Fruit fly (Drosophila melanogaster) whole organism, embryonic: ENCODE measurements around the gene rdog.
A peak's percentile ranks its signal among the peaks of the same experiment; 100 is the strongest.

Experiments
- BtbVII ChIP-seq: fragments of 200-800 bp; sonication (Bioruptor generic); optimal IDR thresholded peaks from 3 replicates; lab custom pipeline; 2017; ENCODE audit warnings: missing biosample characterization, mild to moderate bottlenecking, missing genetic modification characterization
- CG10267 ChIP-seq: fragments of 200-800 bp; sonication (Bioruptor generic); optimal IDR thresholded peaks from 2 replicates; lab custom pipeline; 2018; ENCODE audit warnings: missing biosample characterization, mild to moderate bottlenecking, missing genetic modification characterization, moderate library complexity
- CG10274 ChIP-seq: fragments of 200-800 bp; sonication (Bioruptor generic); optimal IDR thresholded peaks from 3 replicates; lab custom pipeline; 2017; ENCODE audit warnings: missing biosample characterization, mild to moderate bottlenecking, missing genetic modification characterization
- CG10543 ChIP-seq: fragments of 200-800 bp; sonication (Bioruptor generic); optimal IDR thresholded peaks from 3 replicates; lab custom pipeline; 2017; ENCODE audit warnings: missing biosample characterization, mild to moderate bottlenecking, missing genetic modification characterization, moderate library complexity
- CG10979 ChIP-seq: fragments of 200-800 bp; sonication (Bioruptor generic); optimal IDR thresholded peaks from 2 replicates; lab custom pipeline; 2018; ENCODE audit warnings: missing biosample characterization, mild to moderate bottlenecking, missing genetic modification characterization, moderate library complexity
- CG11398 ChIP-seq: fragments of 200-800 bp; sonication (Bioruptor generic); optimal IDR thresholded peaks from 2 replicates; lab custom pipeline; 2016; ENCODE audit warnings: missing biosample characterization, missing genetic modification characterization
- CG11456 ChIP-seq: fragments of 200-800 bp; sonication (Bioruptor generic); IDR thresholded peaks from 3 replicates; pipeline ENCODE4 v1.3.6; 2022; ENCODE audit warnings: missing biosample characterization, missing genetic modification characterization
- CG11723 ChIP-seq: fragments of 200-800 bp; sonication (Bioruptor generic); optimal IDR thresholded peaks from 2 replicates; lab custom pipeline; 2017; ENCODE audit warnings: missing biosample characterization, mild to moderate bottlenecking, missing genetic modification characterization
- CG12659 ChIP-seq: fragments of 200-800 bp; sonication (Bioruptor generic); optimal IDR thresholded peaks from 3 replicates; lab custom pipeline; 2017; ENCODE audit warnings: mild to moderate bottlenecking, missing biosample characterization, missing genetic modification reagents, missing genetic modification characterization
- CG17361 ChIP-seq: fragments of 200-800 bp; sonication (Bioruptor generic); IDR thresholded peaks from 3 replicates; pipeline ENCODE4 v1.3.6; 2022; ENCODE audit warnings: missing biosample characterization, missing genetic modification characterization
- CG2875 ChIP-seq: fragments of 200-800 bp; sonication (Bioruptor generic); optimal IDR thresholded peaks from 2 replicates; lab custom pipeline; 2017; ENCODE audit warnings: missing biosample characterization, mild to moderate bottlenecking, missing genetic modification characterization, missing genetic modification reagents
- CG2889 ChIP-seq: fragments of 200-800 bp; sonication (Bioruptor generic); IDR thresholded peaks from 3 replicates; pipeline ENCODE4 v1.3.6; 2022; ENCODE audit warnings: missing biosample characterization, missing genetic modification characterization
- CG30020 ChIP-seq: fragments of 200-800 bp; optimal IDR thresholded peaks from 2 replicates; lab custom pipeline; 2019; ENCODE audit warnings: missing biosample characterization, mild to moderate bottlenecking, missing genetic modification characterization, moderate library complexity
- CG31388 ChIP-seq: fragments of 200-800 bp; sonication (Bioruptor generic); optimal IDR thresholded peaks from 2 replicates; lab custom pipeline; 2016; ENCODE audit warnings: missing biosample characterization, missing genetic modification characterization
- CG3281 ChIP-seq: fragments of 200-800 bp; sonication (Bioruptor generic); optimal IDR thresholded peaks from 3 replicates; lab custom pipeline; 2017; ENCODE audit warnings: missing biosample characterization, mild to moderate bottlenecking, missing genetic modification characterization
- CG4424 ChIP-seq: fragments of 200-800 bp; sonication (Bioruptor generic); optimal IDR thresholded peaks from 3 replicates; lab custom pipeline; 2016; ENCODE audit warnings: missing biosample characterization, missing genetic modification characterization
- CG5245 ChIP-seq: fragments of 200-800 bp; sonication (Bioruptor generic); optimal IDR thresholded peaks from 3 replicates; lab custom pipeline; 2016; ENCODE audit warnings: missing biosample characterization, missing genetic modification characterization
- CG6689 ChIP-seq: fragments of 200-800 bp; sonication (Bioruptor generic); IDR thresholded peaks from 2 replicates; pipeline ENCODE4 v1.3.6; 2022; ENCODE audit warnings: missing biosample characterization, missing genetic modification characterization
- CG8359 ChIP-seq: fragments of 200-800 bp; sonication (Bioruptor generic); optimal IDR thresholded peaks from 2 replicates; lab custom pipeline; 2017; ENCODE audit warnings: missing biosample characterization, mild to moderate bottlenecking, missing genetic modification characterization, borderline replicate concordance
- CG8388 ChIP-seq: fragments of 200-800 bp; sonication (Bioruptor generic); optimal IDR thresholded peaks from 2 replicates; lab custom pipeline; 2019; ENCODE audit warnings: missing biosample characterization, mild to moderate bottlenecking, missing genetic modification characterization, moderate library complexity
- CG9876 ChIP-seq: fragments of 200-800 bp; sonication (Bioruptor generic); optimal IDR thresholded peaks from 2 replicates; lab custom pipeline; 2016; ENCODE audit warnings: missing biosample characterization, missing genetic modification characterization
- Camta ChIP-seq: fragments of 200-800 bp; sonication (Bioruptor generic); optimal IDR thresholded peaks from 2 replicates; lab custom pipeline; 2016; ENCODE audit warnings: missing biosample characterization, missing genetic modification characterization
- Doc3 ChIP-seq: fragments of 200-800 bp; sonication (Bioruptor generic); IDR thresholded peaks from 3 replicates; pipeline ENCODE4 v1.3.6; 2022; ENCODE audit warnings: missing biosample characterization, missing genetic modification characterization; ENCODE audit not compliant: partially characterized antibody
- Drgx ChIP-seq: fragments of 200-800 bp; sonication (Bioruptor generic); IDR thresholded peaks from 2 replicates; pipeline ENCODE4 v1.3.6; 2022; ENCODE audit warnings: missing biosample characterization, missing genetic modification characterization
- Eip74EF ChIP-seq, 2 experiments: fragments of 200-800 bp in 1 of 2; fragments of >200 bp in 1 of 2; sonication (Bioruptor generic) in 1 of 2; optimal IDR thresholded peaks; 2 replicates each; lab custom pipeline; 2017 to 2019; ENCODE audit warnings: missing biosample characterization in 2 of 2, missing genetic modification characterization in 2 of 2, mild to moderate bottlenecking in 1 of 2, moderate library complexity in 1 of 2
- HmgZ ChIP-seq: fragments of 200-800 bp; sonication (Bioruptor generic); optimal IDR thresholded peaks from 2 replicates; lab custom pipeline; 2018; ENCODE audit warnings: missing biosample characterization, mild to moderate bottlenecking, missing genetic modification characterization
- Med ChIP-seq: fragments of 200-800 bp; sonication (Bioruptor generic); peaks from one replicate; lab custom pipeline; 2016; ENCODE audit warnings: missing biosample characterization, missing genetic modification characterization, mild to moderate bottlenecking, inconsistent platforms, moderate library complexity
- Myb ChIP-seq: fragments of 200-800 bp; sonication (Bioruptor generic); optimal IDR thresholded peaks from 2 replicates; lab custom pipeline; 2016; ENCODE audit warnings: missing biosample characterization, missing genetic modification characterization
- Opbp ChIP-seq: fragments of 200-800 bp; sonication (Bioruptor generic); IDR thresholded peaks from 3 replicates; pipeline ENCODE4 v1.3.6; 2022; ENCODE audit warnings: missing biosample characterization, missing genetic modification characterization; ENCODE audit not compliant: partially characterized antibody
- Pdp1 ChIP-seq, 2 experiments: fragments of 200-800 bp; sonication (Bioruptor generic); optimal IDR thresholded peaks; 3 replicates each; lab custom pipeline; 2016; ENCODE audit warnings: missing biosample characterization in 2 of 2, missing genetic modification characterization in 2 of 2, mild to moderate bottlenecking in 1 of 2, moderate library complexity in 1 of 2
- Stat92E ChIP-seq, 3 experiments: fragments of >200 bp in 2 of 3; fragments of 200-800 bp in 1 of 3; sonication (Bioruptor generic) in 1 of 3; optimal IDR thresholded peaks; 2 replicates each; lab custom pipeline; 2017 to 2019; ENCODE audit warnings: missing biosample characterization in 3 of 3, missing genetic modification characterization in 3 of 3, mild to moderate bottlenecking in 1 of 3, moderate library complexity in 1 of 3
- Trl ChIP-seq, 3 experiments: fragments of >200 bp in 2 of 3; fragments of 200-800 bp in 1 of 3; sonication (Bioruptor generic) in 1 of 3; optimal IDR thresholded peaks; 2 replicates in 1 of 3; 3 replicates in 2 of 3; lab custom pipeline; 2016 to 2017; ENCODE audit warnings: missing biosample characterization in 1 of 3, missing genetic modification characterization in 1 of 3
- Vsx1 ChIP-seq: fragments of 200-800 bp; sonication (Bioruptor generic); optimal IDR thresholded peaks from 2 replicates; lab custom pipeline; 2017; ENCODE audit warnings: missing biosample characterization, mild to moderate bottlenecking, missing genetic modification characterization, missing genetic modification reagents
- btn ChIP-seq: fragments of 200-800 bp; sonication (Bioruptor generic); optimal IDR thresholded peaks from 2 replicates; lab custom pipeline; 2016; ENCODE audit warnings: missing biosample characterization, missing genetic modification characterization
- cg ChIP-seq: fragments of 200-800 bp; sonication (Bioruptor generic); optimal IDR thresholded peaks from 3 replicates; lab custom pipeline; 2019; ENCODE audit warnings: missing biosample characterization, mild to moderate bottlenecking, missing genetic modification characterization, moderate library complexity
- croc ChIP-seq: fragments of 200-800 bp; sonication (Bioruptor generic); conservative IDR thresholded peaks from 3 replicates; pipeline ENCODE4 v1.3.6; 2022; ENCODE audit warnings: missing biosample characterization, missing genetic modification characterization
- esg ChIP-seq: fragments of 200-800 bp; sonication (Bioruptor generic); conservative IDR thresholded peaks from 2 replicates; pipeline ENCODE4 v1.3.6; 2022; ENCODE audit warnings: missing biosample characterization, missing genetic modification characterization
- lola ChIP-seq, 3 experiments: fragments of >200 bp in 2 of 3; fragments of 200-800 bp in 1 of 3; sonication (Bioruptor generic) in 1 of 3; optimal IDR thresholded peaks; 2 replicates each; lab custom pipeline; 2017 to 2019; ENCODE audit warnings: missing biosample characterization in 3 of 3, missing genetic modification characterization in 3 of 3, mild to moderate bottlenecking in 1 of 3, moderate library complexity in 1 of 3
- lov ChIP-seq, 2 experiments: fragments of 200-800 bp in 1 of 2; fragments of >200 bp in 1 of 2; sonication (Bioruptor generic) in 1 of 2; IDR thresholded peaks in 1 of 2; optimal IDR thresholded peaks in 1 of 2; 2 replicates in 1 of 2; 3 replicates in 1 of 2; pipeline versions ENCODE4 v1.3.6 to Lab custom; 2017 to 2022; ENCODE audit warnings: missing biosample characterization in 1 of 2, missing genetic modification characterization in 1 of 2
- phol ChIP-seq: fragments of 200-800 bp; sonication (Bioruptor generic); optimal IDR thresholded peaks from 3 replicates; lab custom pipeline; 2018; ENCODE audit warnings: missing biosample characterization, mild to moderate bottlenecking, missing genetic modification characterization, moderate library complexity
- ssp ChIP-seq: fragments of 200-800 bp; sonication (Bioruptor generic); IDR thresholded peaks from 2 replicates; pipeline ENCODE4 v1.3.6; 2022; ENCODE audit warnings: missing biosample characterization, missing genetic modification characterization
- tgo ChIP-seq: fragments of 200-800 bp; sonication (Bioruptor generic); IDR thresholded peaks from 3 replicates; pipeline ENCODE4 v1.3.6; 2022; ENCODE audit warnings: missing biosample characterization, missing genetic modification characterization
- zen ChIP-seq: fragments of 200-800 bp; sonication (Bioruptor generic); optimal IDR thresholded peaks from 3 replicates; lab custom pipeline; 2018; ENCODE audit warnings: missing biosample characterization, mild to moderate bottlenecking, missing genetic modification characterization, moderate library complexity
- zfh1 ChIP-seq: fragments of 200-800 bp; sonication (Bioruptor generic); IDR thresholded peaks from 3 replicates; pipeline ENCODE4 v1.3.6; 2022; ENCODE audit warnings: missing biosample characterization, missing genetic modification characterization

The rdog gene

DNA sequence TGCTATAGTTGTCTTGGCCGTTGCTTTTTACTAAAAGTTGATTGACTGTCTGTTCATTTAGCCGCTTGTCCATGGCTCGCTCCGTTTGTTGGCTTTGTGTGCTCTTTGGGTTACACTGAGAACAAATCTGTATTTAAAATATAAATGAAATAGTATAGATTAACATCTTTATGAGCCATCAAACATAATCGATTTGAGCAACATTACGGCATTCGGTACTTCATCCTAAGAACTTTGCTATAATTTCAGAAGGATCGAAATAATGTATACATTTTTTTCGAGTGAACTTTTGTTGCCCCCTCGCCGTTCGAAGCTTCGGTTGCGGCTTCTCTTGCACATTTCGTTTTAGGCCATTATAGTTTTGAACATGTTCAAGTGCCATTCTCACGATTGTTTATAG is 50.1 kb downstream of the rdog start (continued):
- TF ChIP-seq CG3281 (GFP tag; lab: Kevin White, UChicago) (peak; percentile 27), CG2889 (GFP tag; lab: Robert Waterston, UW) (peak; percentile 28; the same call in 1 of the 3 replicates), CG17361 (GFP tag; lab: Robert Waterston, UW) (peak; percentile 62; the same call in 2 of the 3 replicates), CG4424 (GFP tag; lab: Kevin White, UChicago) (peak; percentile 19), Med (GFP tag; lab: Kevin White, UChicago) (peak; percentile 88), CG10979 (tag; lab: Kevin White, UChicago) (peak; percentile 83), CG9876 (GFP tag; lab: Kevin White, UChicago) (no peak), CG8359 (peak; percentile 36), CG11723 (GFP tag; lab: Kevin White, UChicago) (peak; percentile 49), CG10274 (GFP tag; lab: Kevin White, UChicago) (peak; percentile 28)

DNA sequence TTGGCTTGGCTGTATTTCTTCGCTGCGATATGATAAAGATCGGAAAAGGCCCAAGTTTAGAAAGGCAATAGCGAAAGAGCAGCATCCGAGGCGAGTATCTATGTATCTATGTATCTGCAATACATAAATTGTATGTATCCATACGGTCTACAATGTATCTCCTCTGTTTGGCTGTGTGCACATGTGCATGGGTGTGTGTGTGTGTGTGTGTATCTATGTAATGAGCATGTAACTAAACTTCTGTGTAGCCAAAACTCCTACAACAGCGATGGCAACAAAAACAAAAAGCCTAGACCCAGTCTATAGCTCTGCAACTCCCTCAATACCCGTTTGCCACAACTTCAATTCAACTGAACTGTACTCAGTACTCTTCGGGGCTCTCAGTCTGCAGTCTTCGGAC is 52.2 kb downstream of the rdog start:
- TF ChIP-seq btn (GFP tag; lab: Kevin White, UChicago) (no peak), Doc3 (no peak), esg (GFP tag; lab: Robert Waterston, UW) (no peak), CG10274 (GFP tag; lab: Kevin White, UChicago) (no peak), CG8388 (GFP tag; lab: Kevin White, UChicago) (no peak), Trl (optimal IDR thresholded peaks at IDR 0.05; lab: Kevin White, UChicago) (peak; percentile 18 to 24), Trl (GFP tag; optimal IDR thresholded peaks at IDR 0.05; lab: Kevin White, UChicago) (no peak), CG12659 (GFP tag; lab: Kevin White, UChicago) (no peak), cg (peak; percentile 60), ssp (GFP tag; lab: Robert Waterston, UW) (no peak), CG31388 (GFP tag; lab: Kevin White, UChicago) (no peak), lola (GFP tag; optimal IDR thresholded peaks at IDR 0.05; lab: Kevin White, UChicago) (no peak), zen (tag; lab: Kevin White, UChicago) (no peak), lov (optimal IDR thresholded peaks at IDR 0.05; lab: Kevin White, UChicago) (no peak), lov (GFP tag; IDR thresholded peaks at IDR 0.05; lab: Robert Waterston, UW) (no peak)

DNA sequence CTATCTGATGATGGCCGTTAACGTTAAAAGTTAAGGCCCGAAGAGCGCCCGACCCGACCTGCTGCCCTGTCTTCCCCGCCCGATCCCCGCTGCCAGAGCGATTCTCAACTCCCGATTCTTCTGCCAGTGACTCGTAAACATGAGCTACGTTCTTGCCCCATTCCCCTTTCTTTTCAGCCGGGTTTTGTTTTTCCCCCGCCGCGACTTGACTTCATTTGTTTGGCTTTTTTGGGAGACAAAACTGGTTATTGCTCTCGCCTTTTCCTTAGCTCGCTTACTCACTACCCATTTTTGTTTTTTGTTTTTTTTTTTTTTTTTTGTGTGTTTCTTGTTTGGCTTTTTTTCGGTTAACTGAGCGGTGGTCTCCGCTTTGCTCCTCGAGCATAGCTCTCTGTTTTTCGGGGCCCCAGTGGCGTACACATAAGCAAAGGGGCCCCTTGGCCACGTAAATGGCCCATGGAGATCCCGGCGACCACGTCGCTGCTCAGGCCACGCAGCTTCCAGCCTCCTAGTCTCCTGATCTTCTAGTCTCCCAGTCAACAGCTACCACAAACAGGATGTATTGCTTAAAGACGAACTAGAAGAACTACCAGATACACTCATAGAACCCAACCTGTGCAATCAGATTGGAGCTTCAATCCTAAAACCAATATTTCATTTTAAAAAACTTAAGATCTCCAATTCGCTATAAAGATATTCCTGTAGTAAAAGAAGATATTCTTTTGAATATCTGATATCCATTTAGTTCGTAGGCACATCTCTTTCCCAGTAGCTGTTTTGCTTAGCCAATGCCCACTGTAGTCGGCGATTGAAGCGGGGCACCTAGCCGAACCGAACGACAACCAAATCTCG is 52.8 kb downstream of the rdog start:
- TF ChIP-seq BtbVII (GFP tag; lab: Kevin White, UChicago) = no peak
- peak; percentile 15 for TF ChIP-seq CG10267 (tag; lab: Kevin White, UChicago)
- TF ChIP-seq CG11456 (GFP tag; lab: Robert Waterston, UW) = no peak
- TF ChIP-seq Camta (GFP tag; lab: Kevin White, UChicago) = peak; percentile 4
- peak; percentile 38 for TF ChIP-seq CG10543 (GFP tag; lab: Kevin White, UChicago)
- TF ChIP-seq CG6689 (GFP tag; lab: Robert Waterston, UW) = peak; percentile 30; the same call in 1 of the 2 replicates
- TF ChIP-seq Opbp = no peak
- no peak for TF ChIP-seq CG30020 (tag; lab: Kevin White, UChicago)
- TF ChIP-seq croc = peak; percentile 38; the same call in 2 of the 3 replicates
- no peak for TF ChIP-seq Pdp1 (GFP tag; optimal IDR thresholded peaks at IDR 0.05; lab: Kevin White, UChicago)
- TF ChIP-seq CG11398 = no peak
- peak; percentile 38 for TF ChIP-seq phol (tag; lab: Kevin White, UChicago)
- TF ChIP-seq Stat92E (GFP tag; optimal IDR thresholded peaks at IDR 0.05; lab: Kevin White, UChicago) = no peak
- TF ChIP-seq Eip74EF (GFP tag; optimal IDR thresholded peaks at IDR 0.05; lab: Kevin White, UChicago) = no peak
- peak; percentile 63 for TF ChIP-seq Med (GFP tag; lab: Kevin White, UChicago)
- TF ChIP-seq Myb (GFP tag; lab: Kevin White, UChicago) = no peak
- no peak for TF ChIP-seq HmgZ (tag; lab: Kevin White, UChicago)
- no peak for TF ChIP-seq Vsx1 (GFP tag; lab: Kevin White, UChicago)
- 0 out of 3 replicates have a peak, but pooled peaks have one; percentile 31 for TF ChIP-seq zfh1 (GFP tag; lab: Robert Waterston, UW)
- no peak for TF ChIP-seq tgo
- TF ChIP-seq Drgx = peak; percentile 71
- no peak for TF ChIP-seq CG2875 (GFP tag; lab: Kevin White, UChicago)
- no peak for TF ChIP-seq CG5245 (GFP tag; lab: Kevin White, UChicago)
